Fruit fly (Drosophila melanogaster) whole organism, adult: ENCODE measurements around the gene CG32066.
A peak's percentile ranks its signal among the peaks of the same experiment; 100 is the strongest.

Experiments
- CG14711 ChIP-seq: fragments of 200-800 bp; sonication (Bioruptor generic); optimal IDR thresholded peaks from 2 replicates; lab custom pipeline; 2018; ENCODE audit warnings: missing biosample characterization, mild to moderate bottlenecking, missing genetic modification characterization, moderate library complexity
- CG1620 ChIP-seq: fragments of 200-800 bp; sonication (Bioruptor generic); optimal IDR thresholded peaks from 2 replicates; lab custom pipeline; 2016; ENCODE audit warnings: missing biosample characterization, missing genetic modification characterization
- CG33017 ChIP-seq: fragments of 200-800 bp; sonication (Bioruptor generic); optimal IDR thresholded peaks from 2 replicates; lab custom pipeline; 2018; ENCODE audit warnings: missing biosample characterization, mild to moderate bottlenecking, missing genetic modification characterization, moderate library complexity
- CG7045 ChIP-seq: fragments of 200-800 bp; sonication (Bioruptor generic); optimal IDR thresholded peaks from 2 replicates; lab custom pipeline; 2017; ENCODE audit warnings: missing biosample characterization, mild to moderate bottlenecking, missing genetic modification characterization
- CG7101 ChIP-seq: fragments of 200-800 bp; sonication (Bioruptor generic); optimal IDR thresholded peaks from 2 replicates; lab custom pipeline; 2018; ENCODE audit warnings: missing biosample characterization, mild to moderate bottlenecking, missing genetic modification characterization, moderate library complexity
- Clk ChIP-seq: fragments of 200-800 bp; sonication (Bioruptor generic); optimal IDR thresholded peaks from 2 replicates; lab custom pipeline; 2017; ENCODE audit warnings: missing biosample characterization, missing genetic modification characterization
- bab1 ChIP-seq: fragments of 200-800 bp; sonication (Bioruptor generic); optimal IDR thresholded peaks from 3 replicates; lab custom pipeline; 2019; ENCODE audit warnings: missing biosample characterization, mild to moderate bottlenecking, missing genetic modification characterization, moderate library complexity
- cic ChIP-seq: fragments of 200-800 bp; sonication (Bioruptor generic); optimal IDR thresholded peaks from 2 replicates; lab custom pipeline; 2017; ENCODE audit warnings: missing biosample characterization, mild to moderate bottlenecking, missing genetic modification characterization, moderate library complexity
- cnc ChIP-seq, 2 experiments: fragments of >200 bp; optimal IDR thresholded peaks; 2 replicates each; lab custom pipeline; 2017
- kay ChIP-seq: fragments of 200-800 bp; sonication (Bioruptor generic); peaks from one replicate; lab custom pipeline; 2016; ENCODE audit warnings: missing biosample characterization, missing genetic modification characterization, borderline replicate concordance
- tj ChIP-seq: fragments of 200-800 bp; sonication (Bioruptor generic); optimal IDR thresholded peaks from 3 replicates; lab custom pipeline; 2017; ENCODE audit warnings: missing biosample characterization, mild to moderate bottlenecking, missing genetic modification characterization, moderate library complexity

dm6 chr3L:10630885-10631359 is 29.9 kb downstream of the CG32066 start, which contains the start of the genes CG42535, CG34001 and hay:
- TF ChIP-seq CG1620, result no peak
- no peak for TF ChIP-seq CG7045 (GFP tag; lab: Kevin White, UChicago)
- peak; percentile 24 for TF ChIP-seq bab1 (GFP tag; lab: Kevin White, UChicago)
- TF ChIP-seq kay, result no peak
- no peak for TF ChIP-seq CG33017 (tag; lab: Kevin White, UChicago)
- TF ChIP-seq cic (GFP tag; lab: Kevin White, UChicago), result no peak
- TF ChIP-seq cnc (optimal IDR thresholded peaks at IDR 0.05; lab: Kevin White, UChicago), result no peak
- TF ChIP-seq CG14711 (tag; lab: Kevin White, UChicago), result peak; percentile 4
- TF ChIP-seq Clk (GFP tag; lab: Kevin White, UChicago), result no peak
- TF ChIP-seq tj (GFP tag; lab: Kevin White, UChicago), result no peak
- TF ChIP-seq CG7101, result peak; percentile 11
